Fruit fly (Drosophila melanogaster) whole organism, prepupa: ENCODE measurements around the gene CG10588.

ENCODE experiments used
- CG10631 ChIP-seq: fragments of 200-800 bp; sonication (Bioruptor generic); optimal IDR thresholded peaks from 2 replicates; lab custom pipeline; 2016; ENCODE audit warnings: missing biosample characterization, missing genetic modification characterization
- CG11762 ChIP-seq: fragments of 200-800 bp; sonication (Bioruptor generic); optimal IDR thresholded peaks from 3 replicates; lab custom pipeline; 2016; ENCODE audit warnings: missing biosample characterization, missing genetic modification characterization; ENCODE audit not compliant: insufficient read depth
- Gug ChIP-seq: fragments of 200-800 bp; sonication (Bioruptor generic); IDR thresholded peaks from 2 replicates; pipeline ENCODE4 v1.3.6; 2022; ENCODE audit warnings: missing biosample characterization, missing genetic modification characterization
- Hr39 ChIP-seq: fragments of 200-800 bp; sonication (Bioruptor generic); optimal IDR thresholded peaks from 2 replicates; lab custom pipeline; 2016; ENCODE audit warnings: missing biosample characterization, missing genetic modification characterization
- Lpt ChIP-seq: fragments of 200-800 bp; sonication (Bioruptor generic); optimal IDR thresholded peaks from 3 replicates; lab custom pipeline; 2016; ENCODE audit warnings: missing biosample characterization, missing genetic modification characterization
- esn ChIP-seq: fragments of 200-800 bp; sonication (Bioruptor generic); optimal IDR thresholded peaks from 2 replicates; lab custom pipeline; 2016; ENCODE audit warnings: missing biosample characterization, mild to moderate bottlenecking, missing genetic modification characterization, moderate library complexity

DNA sequence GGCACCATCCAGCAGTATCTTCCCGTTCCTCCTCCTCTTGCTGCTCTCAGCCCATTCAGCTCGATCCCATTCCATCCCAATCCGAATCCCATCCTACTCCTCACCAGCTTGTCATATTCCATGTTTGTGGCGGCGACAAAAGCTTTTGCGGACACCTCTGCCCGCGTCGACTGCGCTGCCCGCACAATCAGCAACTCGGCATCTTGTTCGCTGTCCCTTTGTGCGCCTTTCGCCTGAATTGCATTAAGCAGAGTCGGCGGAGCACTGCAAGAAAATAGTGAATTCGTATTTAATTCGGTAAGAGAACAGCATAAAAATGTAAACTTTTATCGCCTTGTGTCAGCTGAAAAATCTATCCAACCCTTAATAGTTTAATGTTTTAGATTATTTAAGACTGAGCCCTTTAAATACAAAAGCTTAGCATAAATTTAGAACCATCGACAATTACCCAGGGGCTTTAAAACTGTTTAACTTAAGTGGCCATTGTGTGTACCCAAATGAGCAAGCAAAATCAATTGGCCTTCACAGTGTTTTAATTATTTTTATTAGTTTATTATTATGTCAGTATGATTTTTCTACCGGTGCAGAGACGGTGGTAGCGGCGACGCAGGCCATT lies 6.1 kb upstream of the CG10588 start:
- peak; percentile 94 for TF ChIP-seq esn (GFP tag; lab: Kevin White, UChicago)
- peak; percentile 90 for TF ChIP-seq Hr39 (GFP tag; lab: Kevin White, UChicago)
- peak; percentile 71 for TF ChIP-seq Lpt (GFP tag; lab: Kevin White, UChicago)
- TF ChIP-seq Gug (GFP tag; lab: Robert Waterston, UW) = peak; percentile 72
- TF ChIP-seq CG11762 (GFP tag; lab: Kevin White, UChicago) = peak; percentile 89
- peak; percentile 94 for TF ChIP-seq CG10631 (GFP tag; lab: Kevin White, UChicago)
